Fruit fly (Drosophila melanogaster): ENCODE results near the gene Dtg.

DNA sequence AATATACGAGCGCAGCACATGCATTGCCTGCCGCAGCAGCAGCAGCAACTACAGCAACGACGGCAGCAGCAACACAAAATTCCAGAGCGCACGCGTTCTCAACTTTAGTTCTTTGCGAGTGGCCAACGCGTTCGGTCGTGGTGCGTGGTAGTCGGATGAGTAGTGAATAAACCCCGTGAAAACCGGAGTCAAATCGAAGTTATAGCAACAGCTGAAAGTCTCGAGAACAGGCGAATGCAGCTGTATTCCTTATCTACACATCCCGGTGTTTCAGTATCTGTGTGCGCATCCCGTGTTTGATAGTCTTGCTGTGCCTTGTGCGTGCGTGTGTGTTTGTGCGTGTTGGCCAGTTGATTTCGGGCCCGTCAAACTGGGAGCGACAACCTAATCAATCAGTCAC lies at the start of gene Dtg:
- TF ChIP-seq toe (GFP tag; optimal IDR thresholded peaks at IDR 0.05) (no peak), kay (GFP tag; ENCODE audit: borderline replicate concordance) (no peak), CG5204 (GFP tag; optimal IDR thresholded peaks at IDR 0.05) (no peak), Clk (GFP tag; optimal IDR thresholded peaks at IDR 0.05) (no peak), pad (GFP tag; optimal IDR thresholded peaks at IDR 0.05) (no peak), cic (GFP tag; optimal IDR thresholded peaks at IDR 0.05) (no peak), bab1 (GFP tag; optimal IDR thresholded peaks at IDR 0.05) (no peak), cnc (optimal IDR thresholded peaks at IDR 0.05) (no peak), Mnt (GFP tag; optimal IDR thresholded peaks at IDR 0.05) (no peak), ovo (GFP tag; optimal IDR thresholded peaks at IDR 0.05) (no peak), CG14711 (tag; optimal IDR thresholded peaks at IDR 0.05) (no peak)
